Worm (Caenorhabditis elegans) whole organism, early embryonic: ENCODE measurements around the gene klp-18.

ENCODE experiments used
- B0310.2 ChIP-seq: sonication (generic microtip); optimal IDR thresholded peaks from 2 replicates; lab custom pipeline; 2016; ENCODE audit warnings: mild to moderate bottlenecking, missing genetic modification characterization, missing compliant biosample characterization
- F13C5.2 ChIP-seq: sonication (generic microtip); optimal IDR thresholded peaks from 2 replicates; lab custom pipeline; 2017; ENCODE audit warnings: mild to moderate bottlenecking, missing genetic modification characterization, inconsistent platforms, missing compliant biosample characterization
- aly-1 ChIP-seq: sonication (generic microtip); optimal IDR thresholded peaks from 2 replicates; lab custom pipeline; 2016; ENCODE audit warnings: missing genetic modification characterization, missing compliant biosample characterization
- ama-1 ChIP-seq: fragments of 150-350 bp; optimal IDR thresholded peaks from 2 replicates; lab custom pipeline; 2014
- ceh-13 ChIP-seq: fragments of 200-800 bp; sonication (Bioruptor generic); optimal IDR thresholded peaks from 2 replicates; lab custom pipeline; 2018; ENCODE audit warnings: mild to moderate bottlenecking, missing genetic modification characterization, missing compliant biosample characterization
- ceh-36 ChIP-seq: sonication (generic microtip); optimal IDR thresholded peaks from 2 replicates; lab custom pipeline; 2016; ENCODE audit warnings: missing genetic modification characterization, inconsistent platforms, missing compliant biosample characterization
- ets-7 ChIP-seq: sonication (generic microtip); optimal IDR thresholded peaks from 2 replicates; lab custom pipeline; 2016; ENCODE audit warnings: missing genotype, missing genetic modification characterization, missing compliant biosample characterization
- flt-1 ChIP-seq: fragments of 200-800 bp; sonication (Bioruptor generic); IDR thresholded peaks from 2 replicates; pipeline ENCODE4 v1.3.6; 2022; ENCODE audit warnings: missing genetic modification characterization, missing compliant biosample characterization
- hmbx-1 ChIP-seq: sonication (generic microtip); optimal IDR thresholded peaks from 2 replicates; lab custom pipeline; 2016; ENCODE audit warnings: mild to moderate bottlenecking, missing genetic modification characterization, missing compliant biosample characterization
- hmg-4 ChIP-seq: fragments of 200-800 bp; sonication (Bioruptor generic); optimal IDR thresholded peaks from 2 replicates; lab custom pipeline; 2018; ENCODE audit warnings: mild to moderate bottlenecking, missing genetic modification characterization, missing compliant biosample characterization
- hnd-1 ChIP-seq: sonication (generic microtip); optimal IDR thresholded peaks from 2 replicates; lab custom pipeline; 2016; ENCODE audit warnings: missing genetic modification characterization, missing compliant biosample characterization
- pes-1 ChIP-seq: fragments of 200-800 bp; sonication (Bioruptor generic); IDR thresholded peaks from 2 replicates; pipeline ENCODE4 v1.3.6; 2022; ENCODE audit warnings: missing genetic modification reagents, missing genetic modification characterization, missing compliant biosample characterization
- scrt-1 ChIP-seq: fragments of 200-800 bp; sonication (Bioruptor generic); IDR thresholded peaks from 2 replicates; pipeline ENCODE4 v1.3.6; 2022; ENCODE audit warnings: missing genetic modification characterization, missing compliant biosample characterization
- sea-1 ChIP-seq: fragments of 200-800 bp; sonication (Bioruptor generic); conservative IDR thresholded peaks from 2 replicates; pipeline ENCODE4 v1.3.6; 2022; ENCODE audit warnings: missing genetic modification characterization, missing compliant biosample characterization
- tbx-11 ChIP-seq: fragments of 200-800 bp; sonication (Bioruptor generic); IDR thresholded peaks from 2 replicates; pipeline ENCODE4 v1.3.6; 2022; ENCODE audit warnings: missing genetic modification characterization, missing compliant biosample characterization
- tbx-37 ChIP-seq: fragments of 200-800 bp; sonication (Bioruptor generic); conservative IDR thresholded peaks from 2 replicates; pipeline ENCODE4 v1.3.6; 2022; ENCODE audit warnings: missing genetic modification reagents, missing genetic modification characterization, missing compliant biosample characterization
- tra-4 ChIP-seq: sonication (generic microtip); optimal IDR thresholded peaks from 2 replicates; lab custom pipeline; 2017; ENCODE audit warnings: missing genetic modification characterization, missing compliant biosample characterization

Gene klp-18

DNA sequence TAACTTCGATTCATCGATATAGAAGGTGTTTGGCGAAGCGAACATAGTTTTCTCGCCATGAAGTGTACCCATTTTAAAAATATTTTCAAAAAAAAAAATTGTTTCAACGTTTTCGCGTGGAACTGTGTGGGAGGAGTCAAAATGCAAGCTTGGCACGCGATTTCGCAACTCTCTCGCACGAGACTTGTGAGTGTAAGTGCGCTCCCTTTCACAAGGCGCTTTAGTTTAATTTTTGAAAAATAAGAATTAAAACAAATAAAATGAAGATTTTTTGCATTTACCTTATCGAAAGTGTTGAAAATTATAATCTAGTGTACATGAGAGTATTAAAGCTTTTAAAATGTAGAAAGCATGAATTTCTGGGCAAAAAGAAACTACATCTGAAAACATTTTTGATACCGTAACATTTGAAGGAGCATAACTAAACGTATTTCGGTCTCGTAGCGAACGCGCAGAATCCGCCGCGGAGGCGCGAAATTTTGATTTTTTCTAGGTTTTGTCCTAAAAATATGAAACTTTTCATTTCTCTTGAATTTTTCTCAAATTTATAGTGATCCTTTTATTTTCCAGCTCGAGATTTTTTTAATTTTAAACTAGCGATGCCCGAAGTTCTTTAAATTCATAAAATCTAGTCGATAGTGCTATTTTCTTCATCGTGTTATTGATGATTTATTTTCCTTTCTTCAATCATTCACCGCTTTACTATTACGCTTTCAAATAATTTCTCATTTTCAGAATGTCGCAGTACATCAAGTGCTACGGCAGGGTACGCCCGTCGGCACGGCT is at the start of gene klp-18, which contains the start of gene cogc-2:
Gene klp-18, plus strand, starts transcription at position 736 of the 786 bp plus-strand sequence.
Gene cogc-2, minus strand, starts transcription at position 105 of the 786 bp plus-strand sequence.
- TF ChIP-seq ceh-13 (GFP tag; lab: Kevin White, UChicago) (peak; percentile 2), aly-1 (peak; percentile 38), ama-1 (lab: Kevin White, UChicago) (no peak), F13C5.2 (tag; lab: Kevin White, UChicago) (peak; percentile 89), ets-7 (tag; lab: Kevin White, UChicago) (peak; percentile 17), hmbx-1 (peak; percentile 7), pes-1 (GFP tag; lab: Robert Waterston, UW) (peak; percentile 72), scrt-1 (GFP tag; lab: Robert Waterston, UW) (peak; percentile 76), hnd-1 (tag; lab: Kevin White, UChicago) (peak; percentile 26), tbx-11 (GFP tag; lab: Robert Waterston, UW) (peak; percentile 50; the same call in 1 of the 2 replicates), tra-4 (tag; lab: Kevin White, UChicago) (no peak), ceh-36 (tag; lab: Kevin White, UChicago) (peak; percentile 23), tbx-37 (GFP tag; lab: Robert Waterston, UW) (peak; percentile 56), B0310.2 (no peak), hmg-4 (GFP tag; lab: Kevin White, UChicago) (peak; percentile 70)

ce11 chrIV:6991070-6991469 is 48.9 kb upstream of the klp-18 start:
- no peak for TF ChIP-seq hmbx-1
- no peak for TF ChIP-seq ets-7 (tag; lab: Kevin White, UChicago)

DNA sequence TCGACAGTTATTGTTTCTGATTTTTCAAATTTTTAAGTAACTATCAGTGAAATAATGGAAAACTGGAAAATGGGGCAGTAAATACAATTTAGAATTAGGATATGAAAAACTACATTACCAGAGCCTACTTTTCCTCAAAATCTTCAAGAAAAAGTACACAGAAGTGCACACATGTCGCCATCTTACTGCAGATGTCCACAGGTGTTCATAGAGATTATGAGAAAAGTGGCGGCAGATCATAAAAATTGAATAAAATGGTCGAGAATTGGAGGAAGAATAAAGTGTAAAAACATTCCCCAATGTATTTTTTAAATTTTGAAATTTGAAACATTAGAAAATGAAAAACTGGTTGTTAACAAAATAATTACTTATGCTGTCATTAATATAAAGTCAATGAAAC is 42.1 kb upstream of the klp-18 start:
- TF ChIP-seq tbx-11 (GFP tag; lab: Robert Waterston, UW) (no peak), ceh-13 (GFP tag; lab: Kevin White, UChicago) (no peak), hmbx-1 (no peak), scrt-1 (GFP tag; lab: Robert Waterston, UW) (no peak), tbx-37 (GFP tag; lab: Robert Waterston, UW) (no peak), pes-1 (GFP tag; lab: Robert Waterston, UW) (no peak), sea-1 (GFP tag; lab: Robert Waterston, UW) (no peak), flt-1 (no peak), B0310.2 (no peak), ama-1 (lab: Kevin White, UChicago) (no peak), ceh-36 (tag; lab: Kevin White, UChicago) (no peak), ets-7 (tag; lab: Kevin White, UChicago) (no peak), hmg-4 (GFP tag; lab: Kevin White, UChicago) (no peak), tra-4 (tag; lab: Kevin White, UChicago) (no peak), aly-1 (no peak), F13C5.2 (tag; lab: Kevin White, UChicago) (no peak), hnd-1 (tag; lab: Kevin White, UChicago) (no peak)

DNA sequence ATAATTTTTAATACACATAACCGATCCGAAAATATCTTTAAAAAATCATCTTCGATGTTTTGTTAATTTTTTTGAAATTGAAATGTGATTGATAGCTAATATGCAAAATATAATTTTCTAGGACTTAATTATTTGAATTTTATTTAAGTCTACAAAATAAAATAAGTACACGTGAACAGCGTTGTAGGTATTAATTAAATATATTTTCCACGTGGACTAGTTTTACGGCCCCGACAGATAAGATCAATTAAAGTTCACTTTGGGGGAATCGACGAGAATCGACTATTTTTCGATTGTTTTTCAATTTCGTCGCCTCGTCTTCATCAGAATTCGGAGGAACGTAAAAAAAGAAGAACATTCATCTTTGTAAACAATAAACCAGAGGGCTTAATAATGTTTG is 40.8 kb upstream of the klp-18 start, which contains the start of gene C25A8.5:
Gene C25A8.5, plus strand, starts transcription at position 301 of the 400 bp plus-strand sequence.
- TF ChIP-seq B0310.2 (no peak), hmg-4 (GFP tag; lab: Kevin White, UChicago) (no peak), scrt-1 (GFP tag; lab: Robert Waterston, UW) (no peak), tbx-37 (GFP tag; lab: Robert Waterston, UW) (no peak)

- TF ChIP-seq B0310.2, result no peak
- no peak for TF ChIP-seq ceh-13 (GFP tag; lab: Kevin White, UChicago)
- no peak for TF ChIP-seq tbx-11 (GFP tag; lab: Robert Waterston, UW)
- TF ChIP-seq tra-4 (tag; lab: Kevin White, UChicago), result no peak
- TF ChIP-seq hmbx-1, result no peak
- no peak for TF ChIP-seq ceh-36 (tag; lab: Kevin White, UChicago)
- no peak for TF ChIP-seq hmg-4 (GFP tag; lab: Kevin White, UChicago)
- TF ChIP-seq aly-1, result no peak
- no peak for TF ChIP-seq flt-1
- no peak for TF ChIP-seq sea-1 (GFP tag; lab: Robert Waterston, UW)
- no peak for TF ChIP-seq ama-1 (lab: Kevin White, UChicago)
These were observed 36.7 kb upstream of the klp-18 start, which contains the start of gene cht-3 for ce11 chrIV:7003323-7003722. TSS of gene cht-3 (plus strand) at chrIV:7003623.

ce11 chrIV:7009531-7009930 is 30.5 kb upstream of the klp-18 start, which contains the start of gene C25A8.2:
TSS of gene C25A8.2 (plus strand) at chrIV:7009831.
- TF ChIP-seq ama-1 (lab: Kevin White, UChicago), result no peak
- no peak for TF ChIP-seq B0310.2
- no peak for TF ChIP-seq sea-1 (GFP tag; lab: Robert Waterston, UW)
- TF ChIP-seq hmg-4 (GFP tag; lab: Kevin White, UChicago), result no peak
- TF ChIP-seq ceh-36 (tag; lab: Kevin White, UChicago), result no peak
- TF ChIP-seq tra-4 (tag; lab: Kevin White, UChicago), result no peak
- TF ChIP-seq flt-1, result no peak

DNA sequence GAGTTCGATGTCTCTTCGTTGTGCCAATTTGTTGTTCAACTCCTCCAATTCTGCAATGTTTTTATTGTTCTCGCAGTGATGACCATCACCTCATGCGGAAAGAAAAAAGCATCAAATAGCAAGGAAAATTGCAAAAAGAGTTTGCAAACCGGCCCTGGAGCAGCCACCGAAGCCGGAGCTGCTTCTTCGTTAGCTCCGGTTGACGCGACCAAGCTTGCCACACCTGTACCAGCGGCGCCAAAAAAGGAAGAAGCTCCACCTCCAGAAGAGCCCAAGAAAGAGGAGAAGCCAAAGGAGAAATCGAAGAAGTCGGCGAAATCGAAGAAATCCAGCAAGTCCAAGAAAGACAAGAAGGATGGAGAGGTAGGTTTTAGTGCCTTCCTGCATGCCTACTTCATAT is 29.8 kb upstream of the klp-18 start:
- TF ChIP-seq B0310.2 (no peak), hnd-1 (tag; lab: Kevin White, UChicago) (no peak)

ce11 chrIV:7010835-7011234 is 29.2 kb upstream of the klp-18 start, which contains the start of gene C25A8.1:
TSS of gene C25A8.1 (plus strand) at chrIV:7011135.
- TF ChIP-seq tbx-37 (GFP tag; lab: Robert Waterston, UW) (no peak), hnd-1 (tag; lab: Kevin White, UChicago) (no peak), aly-1 (no peak), ama-1 (lab: Kevin White, UChicago) (no peak), sea-1 (GFP tag; lab: Robert Waterston, UW) (no peak), F13C5.2 (tag; lab: Kevin White, UChicago) (no peak), ceh-13 (GFP tag; lab: Kevin White, UChicago) (no peak), ets-7 (tag; lab: Kevin White, UChicago) (no peak), pes-1 (GFP tag; lab: Robert Waterston, UW) (no peak), scrt-1 (GFP tag; lab: Robert Waterston, UW) (no peak), hmbx-1 (no peak), hmg-4 (GFP tag; lab: Kevin White, UChicago) (no peak), tra-4 (tag; lab: Kevin White, UChicago) (no peak), flt-1 (no peak), ceh-36 (tag; lab: Kevin White, UChicago) (no peak), B0310.2 (no peak), tbx-11 (GFP tag; lab: Robert Waterston, UW) (no peak)
